Worm (Caenorhabditis elegans) whole organism, L4 larva: ENCODE results near the gene pcp-5.

Experiments used
- F26F4.8 ChIP-seq: fragments of 200-800 bp; sonication (Bioruptor generic); conservative IDR thresholded peaks from 2 replicates; pipeline ENCODE4 v1.3.6; 2022; ENCODE audit warnings: missing genetic modification characterization, missing compliant biosample characterization
- F37D6.2 ChIP-seq: sonication (generic microtip); optimal IDR thresholded peaks from 2 replicates; lab custom pipeline; 2016; ENCODE audit warnings: mild to moderate bottlenecking, missing genetic modification characterization, missing compliant biosample characterization
- F44E2.7 ChIP-seq: fragments of 200-800 bp; sonication (Bioruptor generic); IDR thresholded peaks from 2 replicates; pipeline ENCODE4 v2.1.2; 2022; ENCODE audit warnings: missing genetic modification characterization, missing compliant biosample characterization
- R02D3.7 ChIP-seq: fragments of 150-350 bp; sonication (generic microtip); optimal IDR thresholded peaks from 3 replicates; lab custom pipeline; 2014; ENCODE audit warnings: missing biosample characterization, missing genetic modification characterization
- T26A8.4 ChIP-seq: fragments of 200-800 bp; sonication (Bioruptor generic); IDR thresholded peaks from 2 replicates; pipeline ENCODE4 v1.3.6; 2022; ENCODE audit warnings: missing genetic modification characterization, missing compliant biosample characterization
- Y5F2A.4 ChIP-seq: fragments of 200-800 bp; sonication (Bioruptor generic); optimal IDR thresholded peaks from 2 replicates; lab custom pipeline; 2018; ENCODE audit warnings: mild to moderate bottlenecking, missing genetic modification characterization, missing compliant biosample characterization
- Y75B8A.6 ChIP-seq: fragments of 200-800 bp; sonication (Bioruptor generic); IDR thresholded peaks from 2 replicates; pipeline ENCODE4 v1.3.6; 2022; ENCODE audit warnings: missing genetic modification reagents, missing genetic modification characterization, missing compliant biosample characterization
- aha-1 ChIP-seq: fragments of 150-350 bp; peaks from one replicate; lab custom pipeline; 2014; ENCODE audit warnings: missing biosample characterization, missing genetic modification characterization
- aly-2 ChIP-seq: sonication (generic microtip); optimal IDR thresholded peaks from 2 replicates; lab custom pipeline; 2018; ENCODE audit warnings: missing biosample characterization, missing genetic modification characterization
- ama-1 ChIP-seq: fragments of 150-350 bp; optimal IDR thresholded peaks from 2 replicates; lab custom pipeline; 2014; ENCODE audit warnings: inconsistent platforms, mixed read lengths
- attf-4 ChIP-seq: sonication (generic microtip); optimal IDR thresholded peaks from 3 replicates; lab custom pipeline; 2017; ENCODE audit warnings: missing biosample characterization, missing genetic modification characterization
- ceh-20 ChIP-seq: fragments of 200-800 bp; sonication (Bioruptor generic); IDR thresholded peaks from 2 replicates; pipeline ENCODE4 v1.3.6; 2022; ENCODE audit warnings: missing genetic modification reagents, missing genetic modification characterization, missing compliant biosample characterization
- daf-12 ChIP-seq: fragments of 150-350 bp; optimal IDR thresholded peaks from 2 replicates; lab custom pipeline; 2014; ENCODE audit warnings: missing biosample characterization, missing genetic modification reagents, missing genetic modification characterization
- daf-8 ChIP-seq: fragments of 200-800 bp; sonication (Bioruptor generic); IDR thresholded peaks from 2 replicates; pipeline ENCODE4 v1.3.6; 2022; ENCODE audit warnings: missing genetic modification characterization, missing compliant biosample characterization
- dmd-8 ChIP-seq: fragments of 200-800 bp; sonication (Bioruptor generic); IDR thresholded peaks from 2 replicates; pipeline ENCODE4 v1.3.6; 2022; ENCODE audit warnings: missing genetic modification characterization, missing compliant biosample characterization
- dmd-9 ChIP-seq: fragments of 200-800 bp; sonication (Bioruptor generic); IDR thresholded peaks from 2 replicates; pipeline ENCODE4 v1.3.6; 2022; ENCODE audit warnings: missing genetic modification reagents, missing genetic modification characterization, missing compliant biosample characterization
- dpl-1 ChIP-seq: fragments of 150-350 bp; optimal IDR thresholded peaks from 2 replicates; lab custom pipeline; 2014; ENCODE audit warnings: missing biosample characterization, missing genetic modification reagents, missing genetic modification characterization
- duxl-1 ChIP-seq: sonication (generic microtip); optimal IDR thresholded peaks from 2 replicates; lab custom pipeline; 2016; ENCODE audit warnings: mild to moderate bottlenecking, missing genetic modification characterization, moderate library complexity, missing compliant biosample characterization; ENCODE audit not compliant: poor library complexity
- egl-27 ChIP-seq: sonication (generic microtip); optimal IDR thresholded peaks from 3 replicates; lab custom pipeline; 2017; ENCODE audit warnings: missing biosample characterization, missing genetic modification reagents, missing genetic modification characterization
- egl-43 ChIP-seq: fragments of 200-800 bp; sonication (Bioruptor generic); IDR thresholded peaks from 2 replicates; pipeline ENCODE4 v1.3.6; 2022; ENCODE audit warnings: missing genetic modification reagents, missing genetic modification characterization, missing compliant biosample characterization
- fkh-10 ChIP-seq: fragments of 150-350 bp; optimal IDR thresholded peaks from 2 replicates; lab custom pipeline; 2014; ENCODE audit warnings: missing biosample characterization, missing genetic modification reagents, missing genetic modification characterization
- fos-1 ChIP-seq: fragments of 150-350 bp; optimal IDR thresholded peaks from 2 replicates; lab custom pipeline; 2014; ENCODE audit warnings: missing biosample characterization, missing genetic modification characterization
- hlh-30 ChIP-seq: sonication (generic microtip); optimal IDR thresholded peaks from 2 replicates; lab custom pipeline; 2017; ENCODE audit warnings: antibody characterized with exemption, mild to moderate bottlenecking, missing genetic modification characterization, missing compliant biosample characterization; ENCODE audit not compliant: insufficient read depth
- jun-1 ChIP-seq: fragments of 150-350 bp; optimal IDR thresholded peaks from 2 replicates; lab custom pipeline; 2014; ENCODE audit warnings: missing biosample characterization, missing genetic modification reagents, missing genetic modification characterization
- lim-7 ChIP-seq: fragments of 200-800 bp; sonication (Bioruptor generic); IDR thresholded peaks from 2 replicates; pipeline ENCODE4 v1.3.6; 2022; ENCODE audit warnings: missing genetic modification characterization, missing compliant biosample characterization
- lin-13 ChIP-seq: fragments of 150-350 bp; optimal IDR thresholded peaks from 2 replicates; lab custom pipeline; 2014; ENCODE audit warnings: missing biosample characterization, missing genetic modification reagents, missing genetic modification characterization
- lin-15B ChIP-seq: fragments of 150-350 bp; sonication (generic microtip); optimal IDR thresholded peaks from 3 replicates; lab custom pipeline; 2014; ENCODE audit warnings: missing biosample characterization, missing genetic modification characterization
- lir-3 ChIP-seq: sonication (generic microtip); optimal IDR thresholded peaks from 2 replicates; lab custom pipeline; 2016; ENCODE audit warnings: mild to moderate bottlenecking, missing genetic modification characterization, missing compliant biosample characterization
- lsy-2 ChIP-seq, 2 experiments: fragments of 150-350 bp in 1 of 2; sonication (generic microtip) in 1 of 2; optimal IDR thresholded peaks; 2 replicates each; lab custom pipeline; 2014 to 2017; ENCODE audit warnings: missing biosample characterization in 2 of 2, missing genetic modification characterization in 2 of 2
- madf-5 ChIP-seq, 2 experiments: fragments of 200-800 bp; sonication (Bioruptor generic); IDR thresholded peaks; 2 replicates each; pipeline ENCODE4 v1.3.6; 2022; ENCODE audit warnings: missing compliant biosample characterization in 2 of 2, missing genetic modification characterization in 2 of 2
- madf-9 ChIP-seq: fragments of 200-800 bp; sonication (Bioruptor generic); conservative IDR thresholded peaks from 2 replicates; pipeline ENCODE4 v1.3.6; 2022; ENCODE audit warnings: missing genetic modification reagents, missing genetic modification characterization, missing compliant biosample characterization
- mdl-1 ChIP-seq, 2 experiments: fragments of 150-350 bp in 1 of 2; sonication (generic microtip) in 1 of 2; optimal IDR thresholded peaks; 2 replicates each; lab custom pipeline; 2014 to 2017; ENCODE audit warnings: missing biosample characterization in 2 of 2, missing genetic modification characterization in 2 of 2
- mxl-2 ChIP-seq: fragments of 200-800 bp; sonication (Bioruptor generic); conservative IDR thresholded peaks from 2 replicates; pipeline ENCODE4 v1.3.6; 2022; ENCODE audit warnings: missing genetic modification reagents, missing genetic modification characterization, missing compliant biosample characterization
- nhr-10 ChIP-seq: fragments of 150-350 bp; optimal IDR thresholded peaks from 2 replicates; lab custom pipeline; 2014; ENCODE audit warnings: missing biosample characterization, missing genetic modification characterization
- nhr-102 ChIP-seq: sonication (generic microtip); optimal IDR thresholded peaks from 2 replicates; lab custom pipeline; 2016; ENCODE audit warnings: mild to moderate bottlenecking, missing genetic modification characterization, moderate library complexity, missing compliant biosample characterization
- nhr-11 ChIP-seq: fragments of 150-350 bp; optimal IDR thresholded peaks from 2 replicates; lab custom pipeline; 2014; ENCODE audit warnings: missing biosample characterization, missing genetic modification characterization
- nhr-42 ChIP-seq: fragments of 200-800 bp; sonication (Bioruptor generic); IDR thresholded peaks from 2 replicates; pipeline ENCODE4 v1.3.6; 2022; ENCODE audit warnings: missing genetic modification characterization, missing compliant biosample characterization
- nhr-76 ChIP-seq: fragments of 150-350 bp; optimal IDR thresholded peaks from 2 replicates; lab custom pipeline; 2014; ENCODE audit warnings: missing biosample characterization, missing genetic modification characterization
- rbr-2 ChIP-seq: sonication (generic microtip); optimal IDR thresholded peaks from 2 replicates; lab custom pipeline; 2016; ENCODE audit warnings: missing genotype, missing genetic modification characterization, missing compliant biosample characterization
- saeg-2 ChIP-seq: fragments of 200-800 bp; sonication (Bioruptor generic); IDR thresholded peaks from 2 replicates; pipeline ENCODE4 v1.3.6; 2022; ENCODE audit warnings: missing genetic modification reagents, missing genetic modification characterization, missing compliant biosample characterization
- sdz-12 ChIP-seq: fragments of 200-800 bp; sonication (Bioruptor generic); optimal IDR thresholded peaks from 2 replicates; lab custom pipeline; 2018; ENCODE audit warnings: mild to moderate bottlenecking, missing genetic modification characterization, missing compliant biosample characterization
- set-16 ChIP-seq: fragments of 200-800 bp; sonication (Bioruptor generic); IDR thresholded peaks from 2 replicates; pipeline ENCODE4 v1.3.6; 2022; ENCODE audit warnings: missing genetic modification reagents, missing genetic modification characterization, missing compliant biosample characterization
- skn-1 ChIP-seq: fragments of 150-350 bp; optimal IDR thresholded peaks from 2 replicates; lab custom pipeline; 2014; ENCODE audit warnings: missing biosample characterization, missing genetic modification characterization
- tra-1 ChIP-seq: fragments of 200-800 bp; sonication (Bioruptor generic); IDR thresholded peaks from 2 replicates; pipeline ENCODE4 v1.3.6; 2022; ENCODE audit warnings: missing genetic modification reagents, missing genetic modification characterization, missing compliant biosample characterization
- unc-62 ChIP-seq, 3 experiments: fragments of 150-350 bp in 1 of 3; sonication (generic microtip); optimal IDR thresholded peaks in 2 of 3; peaks in 1 of 3; 1 replicate in 1 of 3; 2 replicates in 2 of 3; lab custom pipeline; 2014 to 2017; ENCODE audit warnings: missing biosample characterization in 3 of 3, missing genetic modification characterization in 3 of 3, missing genetic modification reagents in 3 of 3, missing genotype in 1 of 3
- zfp-2 ChIP-seq: sonication (generic microtip); optimal IDR thresholded peaks from 2 replicates; lab custom pipeline; 2016; ENCODE audit warnings: mild to moderate bottlenecking, missing genetic modification characterization, missing compliant biosample characterization
- zfp-3 ChIP-seq: fragments of 200-800 bp; sonication (Bioruptor generic); conservative IDR thresholded peaks from 2 replicates; pipeline ENCODE4 v1.3.6; 2022; ENCODE audit warnings: missing genetic modification reagents, missing genetic modification characterization, missing compliant biosample characterization
- ztf-7 ChIP-seq: fragments of 150-350 bp; optimal IDR thresholded peaks from 2 replicates; lab custom pipeline; 2014; ENCODE audit warnings: missing biosample characterization, missing genetic modification characterization

The pcp-5 gene

ce11 chrIII:7892333-7892732 lies 15.1 kb downstream of the pcp-5 start:
- TF ChIP-seq tra-1 (GFP tag; lab: Robert Waterston, UW) (no peak), hlh-30 (tag; lab: Kevin White, UChicago) (peak; percentile 12), nhr-11 (tag; lab: Kevin White, UChicago) (no peak), Y5F2A.4 (no peak), unc-62 (GFP tag; optimal IDR thresholded peaks at IDR 0.05 in 1 of 2; lab: Kevin White, UChicago) (peak in 1 of 2 experiments; percentile 79), unc-62 (tag; optimal IDR thresholded peaks at IDR 0.05; lab: Kevin White, UChicago) (no peak)

- TF ChIP-seq F37D6.2 (no peak), saeg-2 (GFP tag; lab: Robert Waterston, UW) (no peak), hlh-30 (tag; lab: Kevin White, UChicago) (peak; percentile 84), T26A8.4 (GFP tag; lab: Robert Waterston, UW) (peak; percentile 18; the same call in 1 of the 2 replicates), ceh-20 (GFP tag; lab: Robert Waterston, UW) (0 out of 2 replicates have a peak, but pooled peaks have one; percentile 46), mxl-2 (GFP tag; lab: Robert Waterston, UW) (no peak), dpl-1 (GFP tag; lab: Kevin White, UChicago) (peak; percentile 52), aha-1 (peak; percentile 65), lim-7 (GFP tag; lab: Robert Waterston, UW) (0 out of 2 replicates have a peak, but pooled peaks have one; percentile 41), mdl-1 (tag; optimal IDR thresholded peaks at IDR 0.05; lab: Kevin White, UChicago) (peak; percentile 68 to 94), madf-9 (GFP tag; lab: Robert Waterston, UW) (no peak), zfp-2 (no peak), skn-1 (tag; lab: Kevin White, UChicago) (no peak), R02D3.7 (tag; lab: Kevin White, UChicago) (no peak), unc-62 (GFP tag; optimal IDR thresholded peaks at IDR 0.05 in 1 of 2; lab: Kevin White, UChicago) (no peak), unc-62 (tag; optimal IDR thresholded peaks at IDR 0.05; lab: Kevin White, UChicago) (no peak), lin-13 (no peak), madf-5 (GFP tag; IDR thresholded peaks at IDR 0.05; lab: Robert Waterston, UW) (no peak), ama-1 (lab: Kevin White, UChicago) (no peak), rbr-2 (peak; percentile 78), daf-12 (tag; lab: Kevin White, UChicago) (no peak), dmd-8 (GFP tag; lab: Robert Waterston, UW) (no peak), dmd-9 (GFP tag; lab: Robert Waterston, UW) (no peak), egl-43 (GFP tag; lab: Robert Waterston, UW) (no peak), duxl-1 (no peak), lsy-2 (tag; optimal IDR thresholded peaks at IDR 0.05; lab: Kevin White, UChicago) (peak; percentile 23 to 67), fos-1 (tag; lab: Kevin White, UChicago) (no peak), nhr-10 (peak; percentile 45), set-16 (no peak; the same call in 1 of the 2 replicates), lir-3 (no peak), nhr-76 (tag; lab: Kevin White, UChicago) (no peak), zfp-3 (GFP tag; lab: Robert Waterston, UW) (no peak), attf-4 (tag; lab: Kevin White, UChicago) (no peak), daf-8 (no peak), F44E2.7 (GFP tag; lab: Robert Waterston, UW) (no peak), F26F4.8 (GFP tag; lab: Robert Waterston, UW) (no peak), jun-1 (no peak), egl-27 (no peak), fkh-10 (GFP tag; lab: Kevin White, UChicago) (peak; percentile 48), aly-2 (tag; lab: Kevin White, UChicago) (no peak), lin-15B (tag; lab: Kevin White, UChicago) (no peak), nhr-102 (tag; lab: Kevin White, UChicago) (peak; percentile 21), tra-1 (GFP tag; lab: Robert Waterston, UW) (peak; percentile 42; the same call in 1 of the 2 replicates), sdz-12 (no peak), ztf-7 (tag; lab: Kevin White, UChicago) (no peak), Y75B8A.6 (no peak), nhr-42 (no peak)
These were observed 15.7 kb downstream of the pcp-5 start, which contains the start of the genes ZK688.5 and fahd-1 for ce11 chrIII:7891573-7892306. ZK688.5 (minus strand) TSS chrIII:7891623. fahd-1 (plus strand) TSS chrIII:7892256.
